Worm (Caenorhabditis elegans) whole organism, late embryonic: ENCODE results near the gene C47E12.11.
A peak's percentile ranks its signal among the peaks of the same experiment; 100 is the strongest.

ENCODE experiments used
- C08G9.2 ChIP-seq: sonication (generic microtip); optimal IDR thresholded peaks from 2 replicates; lab custom pipeline; 2016; ENCODE audit warnings: mild to moderate bottlenecking, missing genetic modification characterization, moderate library complexity, missing compliant biosample characterization
- K02D7.2 ChIP-seq: sonication (generic microtip); optimal IDR thresholded peaks from 2 replicates; lab custom pipeline; 2017; ENCODE audit warnings: mild to moderate bottlenecking, missing genetic modification characterization, missing compliant biosample characterization
- K09A11.1 ChIP-seq: sonication (generic microtip); optimal IDR thresholded peaks from 2 replicates; lab custom pipeline; 2017; ENCODE audit warnings: antibody characterized with exemption, mild to moderate bottlenecking, missing genetic modification characterization, missing compliant biosample characterization; ENCODE audit not compliant: insufficient read depth
- T23F11.4 ChIP-seq: fragments of 200-800 bp; sonication (Bioruptor generic); optimal IDR thresholded peaks from 2 replicates; lab custom pipeline; 2018; ENCODE audit warnings: mild to moderate bottlenecking, missing genetic modification characterization, missing compliant biosample characterization
- ama-1 ChIP-seq: fragments of 150-350 bp; optimal IDR thresholded peaks from 2 replicates; lab custom pipeline; 2014
- ceh-18 ChIP-seq: sonication (generic microtip); optimal IDR thresholded peaks from 2 replicates; lab custom pipeline; 2016; ENCODE audit warnings: missing genetic modification characterization, missing compliant biosample characterization
- ceh-19 ChIP-seq: fragments of 200-800 bp; sonication (Bioruptor generic); optimal IDR thresholded peaks from 2 replicates; lab custom pipeline; 2018; ENCODE audit warnings: mild to moderate bottlenecking, missing genetic modification characterization, missing compliant biosample characterization
- ceh-24 ChIP-seq: sonication (generic microtip); optimal IDR thresholded peaks from 2 replicates; lab custom pipeline; 2016; ENCODE audit warnings: mild to moderate bottlenecking, missing genetic modification characterization, missing compliant biosample characterization
- ceh-6 ChIP-seq: fragments of 200-800 bp; sonication (Bioruptor generic); optimal IDR thresholded peaks from 2 replicates; lab custom pipeline; 2018; ENCODE audit warnings: mild to moderate bottlenecking, missing genetic modification characterization, missing compliant biosample characterization
- ceh-9 ChIP-seq: sonication (generic microtip); optimal IDR thresholded peaks from 2 replicates; lab custom pipeline; 2016; ENCODE audit warnings: mild to moderate bottlenecking, missing genetic modification characterization, inconsistent platforms, missing compliant biosample characterization
- dve-1 ChIP-seq: sonication (generic microtip); optimal IDR thresholded peaks from 2 replicates; lab custom pipeline; 2017; ENCODE audit warnings: antibody characterized with exemption, mild to moderate bottlenecking, missing genetic modification characterization, missing compliant biosample characterization
- ets-4 ChIP-seq: sonication (generic microtip); optimal IDR thresholded peaks from 2 replicates; lab custom pipeline; 2016; ENCODE audit warnings: missing genetic modification characterization, missing compliant biosample characterization
- fkh-10 ChIP-seq: fragments of 150-350 bp; optimal IDR thresholded peaks from 2 replicates; lab custom pipeline; 2014; ENCODE audit warnings: missing biosample characterization, missing genetic modification reagents, missing genetic modification characterization
- fkh-6 ChIP-seq: sonication (generic microtip); optimal IDR thresholded peaks from 2 replicates; lab custom pipeline; 2016; ENCODE audit warnings: missing genetic modification characterization, missing compliant biosample characterization
- gmeb-2 ChIP-seq: sonication (generic microtip); optimal IDR thresholded peaks from 2 replicates; lab custom pipeline; 2016; ENCODE audit warnings: missing genetic modification characterization, inconsistent platforms, missing compliant biosample characterization
- lim-6 ChIP-seq: sonication (generic microtip); optimal IDR thresholded peaks from 2 replicates; lab custom pipeline; 2016; ENCODE audit warnings: missing genetic modification characterization, missing compliant biosample characterization
- lin-11 ChIP-seq: fragments of 200-800 bp; sonication (Bioruptor generic); optimal IDR thresholded peaks from 2 replicates; lab custom pipeline; 2018; ENCODE audit warnings: mild to moderate bottlenecking, missing genetic modification characterization, missing compliant biosample characterization
- mec-3 ChIP-seq: sonication (generic microtip); optimal IDR thresholded peaks from 2 replicates; lab custom pipeline; 2016; ENCODE audit warnings: borderline replicate concordance, missing genetic modification characterization, missing compliant biosample characterization
- nfya-1 ChIP-seq: sonication (generic microtip); optimal IDR thresholded peaks from 2 replicates; lab custom pipeline; 2017; ENCODE audit warnings: missing genetic modification characterization, mild to moderate bottlenecking, missing compliant biosample characterization, antibody characterized with exemption, moderate library complexity
- nhr-232 ChIP-seq: sonication (generic microtip); optimal IDR thresholded peaks from 2 replicates; lab custom pipeline; 2016; ENCODE audit warnings: missing genetic modification characterization, missing compliant biosample characterization
- odd-2 ChIP-seq: sonication (generic microtip); optimal IDR thresholded peaks from 2 replicates; lab custom pipeline; 2017; ENCODE audit warnings: antibody characterized with exemption, mild to moderate bottlenecking, missing genetic modification characterization, missing compliant biosample characterization
- pag-3 ChIP-seq: sonication (generic microtip); optimal IDR thresholded peaks from 2 replicates; lab custom pipeline; 2016; ENCODE audit warnings: missing compliant biosample characterization, missing genetic modification characterization, borderline replicate concordance
- pha-4 ChIP-seq: fragments of 150-350 bp; optimal IDR thresholded peaks from 2 replicates; lab custom pipeline; 2018; ENCODE audit warnings: missing biosample characterization, missing genetic modification reagents, missing genetic modification characterization
- ref-2 ChIP-seq: sonication (generic microtip); optimal IDR thresholded peaks from 2 replicates; lab custom pipeline; 2016; ENCODE audit warnings: missing genetic modification characterization, missing compliant biosample characterization
- rnt-1 ChIP-seq: sonication (generic microtip); optimal IDR thresholded peaks from 2 replicates; lab custom pipeline; 2016; ENCODE audit warnings: missing genetic modification characterization, missing compliant biosample characterization
- sdc-2 ChIP-seq: sonication (generic microtip); optimal IDR thresholded peaks from 2 replicates; lab custom pipeline; 2016; ENCODE audit warnings: missing genotype, missing genetic modification characterization, missing compliant biosample characterization
- sox-4 ChIP-seq: sonication (generic microtip); optimal IDR thresholded peaks from 2 replicates; lab custom pipeline; 2017; ENCODE audit warnings: mild to moderate bottlenecking, missing genetic modification characterization, inconsistent platforms, missing compliant biosample characterization
- tbx-7 ChIP-seq: sonication (generic microtip); optimal IDR thresholded peaks from 2 replicates; lab custom pipeline; 2016; ENCODE audit warnings: missing genotype, missing genetic modification characterization, missing compliant biosample characterization
- ttx-3 ChIP-seq: sonication (generic microtip); optimal IDR thresholded peaks from 2 replicates; lab custom pipeline; 2016; ENCODE audit warnings: missing genetic modification reagents, missing genetic modification characterization, missing compliant biosample characterization
- unc-55 ChIP-seq: sonication (generic microtip); optimal IDR thresholded peaks from 2 replicates; lab custom pipeline; 2017; ENCODE audit warnings: missing biosample characterization, missing genetic modification reagents, missing genetic modification characterization
- unc-86 ChIP-seq: sonication (generic microtip); optimal IDR thresholded peaks from 2 replicates; lab custom pipeline; 2016; ENCODE audit warnings: missing genetic modification characterization, missing compliant biosample characterization
- zip-5 ChIP-seq: sonication (generic microtip); optimal IDR thresholded peaks from 2 replicates; lab custom pipeline; 2016; ENCODE audit warnings: missing genetic modification characterization, missing compliant biosample characterization

C47E12.11 gene

DNA sequence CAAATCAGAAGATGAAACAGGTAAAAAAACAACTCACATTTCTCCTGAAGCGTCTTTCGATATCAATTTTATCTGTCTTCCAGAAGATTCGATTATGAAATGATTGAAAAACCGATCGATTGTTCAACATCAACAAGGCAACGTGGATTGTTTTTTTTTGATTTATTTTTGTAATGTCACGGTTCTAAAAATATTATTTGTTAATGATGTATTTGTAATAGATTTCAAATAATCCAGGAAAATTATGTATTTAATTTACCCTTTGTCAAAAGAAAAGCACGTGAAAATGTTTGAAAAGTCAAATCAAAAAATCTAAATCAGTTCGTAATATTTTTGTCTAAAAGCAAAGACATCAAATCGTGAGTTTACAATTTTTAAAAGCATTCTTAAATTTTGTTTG lies at the start of gene C47E12.11, which contains the start of gene kin-5:
TSS of gene C47E12.11 (plus strand) at position 320 of the 400 bp plus-strand sequence.
TSS of gene kin-5 (minus strand) at position 101 of the 400 bp plus-strand sequence.
- TF ChIP-seq ets-4 (tag; lab: Kevin White, UChicago) (no peak), pha-4 (tag; lab: Kevin White, UChicago) (no peak), dve-1 (tag; lab: Kevin White, UChicago) (no peak), unc-55 (GFP tag; lab: Kevin White, UChicago) (no peak), odd-2 (no peak), C08G9.2 (tag; lab: Kevin White, UChicago) (no peak), tbx-7 (tag; lab: Kevin White, UChicago) (no peak), nfya-1 (tag; lab: Kevin White, UChicago) (no peak), unc-86 (tag; lab: Kevin White, UChicago) (no peak), ama-1 (lab: Kevin White, UChicago) (no peak), fkh-6 (tag; lab: Kevin White, UChicago) (no peak)
- TF ChIP-seq, all 69 proteins: peak for 0

DNA sequence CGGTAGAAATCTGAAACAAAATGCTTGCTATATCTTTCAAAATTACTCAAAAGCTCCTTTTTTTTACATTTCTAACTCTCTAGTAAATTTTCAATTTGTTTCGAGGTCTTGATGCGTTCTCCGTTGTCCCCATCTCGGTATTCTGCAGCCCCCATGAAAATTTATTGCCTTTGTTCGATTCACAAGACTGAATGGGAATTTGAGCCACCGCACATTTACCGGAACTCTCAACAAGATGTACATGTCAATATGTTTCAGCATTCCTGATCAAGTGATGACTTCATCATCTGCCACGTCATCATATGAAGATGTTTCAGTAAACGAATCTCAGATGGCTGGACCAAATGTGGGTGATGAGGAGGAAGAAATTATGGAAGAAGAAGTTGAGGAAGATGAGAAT lies 48.8 kb upstream of the C47E12.11 start:
- TF ChIP-seq gmeb-2 (tag; lab: Kevin White, UChicago) (no peak), odd-2 (no peak), ceh-6 (no peak), ceh-19 (GFP tag; lab: Kevin White, UChicago) (no peak), K02D7.2 (tag; lab: Kevin White, UChicago) (no peak), fkh-10 (GFP tag; lab: Kevin White, UChicago) (no peak), sox-4 (tag; lab: Kevin White, UChicago) (no peak), dve-1 (tag; lab: Kevin White, UChicago) (no peak), unc-55 (GFP tag; lab: Kevin White, UChicago) (no peak), nfya-1 (tag; lab: Kevin White, UChicago) (no peak), T23F11.4 (GFP tag; lab: Kevin White, UChicago) (no peak), K09A11.1 (tag; lab: Kevin White, UChicago) (no peak), ceh-24 (no peak), mec-3 (tag; lab: Kevin White, UChicago) (no peak), ets-4 (tag; lab: Kevin White, UChicago) (no peak), lin-11 (tag; lab: Kevin White, UChicago) (no peak), tbx-7 (tag; lab: Kevin White, UChicago) (no peak), zip-5 (tag; lab: Kevin White, UChicago) (no peak), lim-6 (no peak), ttx-3 (tag; lab: Kevin White, UChicago) (no peak)

- TF ChIP-seq ceh-9 (tag; lab: Kevin White, UChicago) (no peak), sdc-2 (no peak), odd-2 (no peak), ref-2 (no peak)
- TF ChIP-seq, all 69 proteins: peak for 0
Measured at ce11 chrIV:9924419-9924818, 44.8 kb upstream of the C47E12.11 start.

ce11 chrIV:9928180-9928896 lies 40.9 kb upstream of the C47E12.11 start, which contains the start of gene dur-1:
dur-1 (minus strand) TSS chrIV:9928230.
- TF ChIP-seq dve-1 (tag; lab: Kevin White, UChicago) (no peak), pag-3 (tag; lab: Kevin White, UChicago) (no peak), nhr-232 (tag; lab: Kevin White, UChicago) (no peak), sdc-2 (no peak), nfya-1 (tag; lab: Kevin White, UChicago) (peak; percentile 4), ceh-18 (tag; lab: Kevin White, UChicago) (peak; percentile 53), rnt-1 (tag; lab: Kevin White, UChicago) (peak; percentile 8), unc-55 (GFP tag; lab: Kevin White, UChicago) (peak; percentile 41)
- TF ChIP-seq, all 69 proteins: peak for 4
